Worm (Caenorhabditis elegans) whole organism, L4/young adult: ENCODE measurements around the gene pacl-1.

ENCODE experiments used
- dao-5 ChIP-seq: sonication (generic microtip); optimal IDR thresholded peaks from 2 replicates; lab custom pipeline; 2016; ENCODE audit warnings: missing genotype, missing genetic modification characterization, moderate library complexity, missing compliant biosample characterization
- him-1 ChIP-seq: sonication (generic microtip); optimal IDR thresholded peaks from 2 replicates; lab custom pipeline; 2016; ENCODE audit warnings: missing genotype, missing genetic modification reagents, missing genetic modification characterization, missing compliant biosample characterization

DNA sequence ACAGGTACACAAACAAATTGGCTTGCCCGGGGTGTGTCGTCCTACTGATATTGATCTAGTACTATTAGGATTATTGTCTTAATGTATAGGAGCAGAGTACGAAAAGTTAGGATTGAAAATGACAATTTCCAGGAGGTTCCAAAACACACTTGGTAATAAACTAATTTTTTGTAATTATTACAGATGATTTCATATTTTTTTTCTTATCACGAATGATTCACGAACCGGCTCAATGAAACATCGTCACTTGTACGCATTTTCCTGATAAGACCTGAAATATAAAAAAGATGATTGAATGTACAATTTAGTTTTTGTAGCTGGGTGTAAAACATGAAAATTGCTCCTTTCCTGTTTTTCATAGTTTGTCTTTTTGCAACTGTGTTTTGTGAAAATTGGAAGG lies 27.2 kb upstream of the pacl-1 start, which contains the start of the genes C31A11.13 and oac-6:
- TF ChIP-seq him-1 (tag; lab: Kevin White, UChicago), result no peak
- no peak for TF ChIP-seq dao-5 (tag; lab: Kevin White, UChicago)
